Fruit fly (Drosophila melanogaster): ENCODE data around the gene CG7920.
A peak's percentile ranks its signal among the peaks of the same experiment; 100 is the strongest.

DNA sequence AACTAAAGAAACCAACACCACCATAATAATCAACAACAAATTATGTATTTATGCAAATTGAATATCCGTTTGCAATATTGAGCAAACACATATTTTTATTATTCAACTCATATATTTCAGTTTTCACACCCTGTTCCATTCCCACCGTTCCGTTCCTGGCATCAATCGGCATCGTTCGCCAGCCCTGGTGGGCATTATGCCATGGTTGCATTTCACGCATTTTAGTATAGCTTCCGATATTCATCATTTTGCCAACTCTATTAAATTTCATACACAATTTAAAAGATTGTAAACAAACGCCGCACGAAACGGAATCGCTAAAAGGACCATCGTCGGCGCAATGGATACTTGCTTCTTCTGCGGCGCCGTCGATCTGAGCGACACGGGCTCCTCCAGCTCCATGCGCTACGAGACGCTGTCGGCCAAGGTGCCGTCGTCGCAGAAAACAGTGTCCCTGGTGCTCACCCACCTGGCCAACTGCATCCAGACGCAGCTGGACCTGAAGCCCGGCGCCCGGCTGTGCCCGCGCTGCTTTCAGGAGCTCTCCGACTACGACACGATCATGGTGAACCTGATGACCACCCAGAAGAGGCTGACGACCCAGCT is 28.2 kb upstream of the CG7920 start, which contains the start of gene Sry-delta:
- TF ChIP-seq Pif1A (GFP tag; optimal IDR thresholded peaks at IDR 0.05) (no peak), D1 (tag; optimal IDR thresholded peaks at IDR 0.05) (no peak), CG13204 (GFP tag; optimal IDR thresholded peaks at IDR 0.05) (no peak), CG17806 (tag; optimal IDR thresholded peaks at IDR 0.05) (peak; percentile 23), EcR (GFP tag; optimal IDR thresholded peaks at IDR 0.05) (no peak), gl (tag; optimal IDR thresholded peaks at IDR 0.05) (no peak)
